Worm (Caenorhabditis elegans): Measurements from ENCODE around the gene abu-9.

ce11 chrX:8371906-8372305, 50.0 kb downstream of the abu-9 start, which contains the start of gene nep-15:
- no peak for TF ChIP-seq W03F9.2 (tag; optimal IDR thresholded peaks at IDR 0.05)
- no peak for TF ChIP-seq him-1 (tag; optimal IDR thresholded peaks at IDR 0.05)
- no peak for TF ChIP-seq dao-5 (tag; optimal IDR thresholded peaks at IDR 0.05)

All from whole organism, L4/young adult.